Worm (Caenorhabditis elegans): ENCODE measurements around the gene Y47D3A.32.

ce11 chrIII:11221583-11222191 lies 30.5 kb upstream of the Y47D3A.32 start:
- no peak for TF ChIP-seq dmd-4 (tag; optimal IDR thresholded peaks at IDR 0.05; ENCODE audit: borderline replicate concordance)
- no peak for TF ChIP-seq nhr-11 (tag; optimal IDR thresholded peaks at IDR 0.05)
- no peak for TF ChIP-seq hlh-6 (tag; optimal IDR thresholded peaks at IDR 0.05)
- TF ChIP-seq sdc-2 (tag; optimal IDR thresholded peaks at IDR 0.05): no peak
- no peak for TF ChIP-seq elt-2 (tag; optimal IDR thresholded peaks at IDR 0.05)
- TF ChIP-seq fkh-10 (GFP tag; optimal IDR thresholded peaks at IDR 0.05): no peak
- TF ChIP-seq mec-3 (tag; optimal IDR thresholded peaks at IDR 0.05; ENCODE audit: borderline replicate concordance): no peak
- TF ChIP-seq ama-1 (optimal IDR thresholded peaks at IDR 0.05): no peak
- TF ChIP-seq pha-4 (tag; optimal IDR thresholded peaks at IDR 0.05): no peak
- no peak for TF ChIP-seq unc-55 (GFP tag; optimal IDR thresholded peaks at IDR 0.05)
